Worm (Caenorhabditis elegans) whole organism, L3 larva: ENCODE data around the gene Y6D1A.2.

Source experiments
- R02D3.7 ChIP-seq: fragments of 150-350 bp; optimal IDR thresholded peaks from 2 replicates; lab custom pipeline; 2014; ENCODE audit warnings: missing biosample characterization, missing genetic modification characterization
- aly-2 ChIP-seq: fragments of 150-350 bp; optimal IDR thresholded peaks from 2 replicates; lab custom pipeline; 2014; ENCODE audit warnings: missing biosample characterization, missing genetic modification characterization
- egl-27 ChIP-seq: sonication (generic microtip); optimal IDR thresholded peaks from 4 replicates; lab custom pipeline; 2017; ENCODE audit warnings: missing biosample characterization, missing genetic modification reagents, missing genetic modification characterization
- mdl-1 ChIP-seq: fragments of 150-350 bp; optimal IDR thresholded peaks from 2 replicates; lab custom pipeline; 2014; ENCODE audit warnings: missing biosample characterization, missing genetic modification characterization
- nhr-11 ChIP-seq: fragments of 150-350 bp; optimal IDR thresholded peaks from 2 replicates; lab custom pipeline; 2014; ENCODE audit warnings: missing biosample characterization, missing genetic modification characterization
- nhr-23 ChIP-seq: fragments of 150-350 bp; optimal IDR thresholded peaks from 2 replicates; lab custom pipeline; 2014; ENCODE audit warnings: missing biosample characterization, missing genetic modification reagents, missing genetic modification characterization
- nhr-25 ChIP-seq: sonication (generic microtip); optimal IDR thresholded peaks from 2 replicates; lab custom pipeline; 2017; ENCODE audit warnings: missing biosample characterization, missing genetic modification characterization
- nhr-77 ChIP-seq: fragments of 150-350 bp; optimal IDR thresholded peaks from 2 replicates; lab custom pipeline; 2014; ENCODE audit warnings: missing biosample characterization, missing genetic modification characterization
- pha-4 ChIP-seq: fragments of 150-350 bp; optimal IDR thresholded peaks from 2 replicates; lab custom pipeline; 2014; ENCODE audit warnings: missing biosample characterization, missing genetic modification reagents, missing genetic modification characterization
- ztf-11 ChIP-seq: fragments of 150-350 bp; optimal IDR thresholded peaks from 2 replicates; lab custom pipeline; 2014; ENCODE audit warnings: missing biosample characterization, missing genetic modification characterization

- no peak for TF ChIP-seq nhr-11 (tag; lab: Kevin White, UChicago)
- TF ChIP-seq aly-2 (tag; lab: Kevin White, UChicago) = no peak
- no peak for TF ChIP-seq ztf-11 (tag; lab: Kevin White, UChicago)
- TF ChIP-seq mdl-1 (tag; lab: Kevin White, UChicago) = no peak
- no peak for TF ChIP-seq nhr-23 (tag; lab: Kevin White, UChicago)
- TF ChIP-seq nhr-25 (tag; lab: Kevin White, UChicago) = no peak
- no peak for TF ChIP-seq R02D3.7 (tag; lab: Kevin White, UChicago)
- peak; percentile 41 for TF ChIP-seq pha-4 (tag; lab: Kevin White, UChicago)
- no peak for TF ChIP-seq egl-27 (tag; lab: Kevin White, UChicago)
- TF ChIP-seq nhr-77 (tag; lab: Kevin White, UChicago) = no peak
Observed at ce11 chrII:11788025-11788424, 31.7 kb downstream of the Y6D1A.2 start.
